Worm (Caenorhabditis elegans) whole organism, L2 larva: ENCODE data around the gene T05C1.2.

Experiments used
- C34F6.9 ChIP-seq: fragments of 150-350 bp; optimal IDR thresholded peaks from 2 replicates; lab custom pipeline; 2014; ENCODE audit warnings: missing biosample characterization, missing genetic modification characterization
- F13H6.1 ChIP-seq: sonication (generic microtip); optimal IDR thresholded peaks from 2 replicates; lab custom pipeline; 2016; ENCODE audit warnings: missing genetic modification characterization, missing compliant biosample characterization
- Y55F3AM.14 ChIP-seq: fragments of 200-800 bp; sonication (Bioruptor generic); optimal IDR thresholded peaks from 2 replicates; lab custom pipeline; 2018; ENCODE audit warnings: mild to moderate bottlenecking, missing genetic modification characterization, missing compliant biosample characterization
- ZK546.5 ChIP-seq: sonication (generic microtip); optimal IDR thresholded peaks from 2 replicates; lab custom pipeline; 2017; ENCODE audit warnings: missing biosample characterization, missing genetic modification characterization
- alr-1 ChIP-seq: fragments of 150-350 bp; optimal IDR thresholded peaks from 2 replicates; lab custom pipeline; 2014; ENCODE audit warnings: missing biosample characterization, missing genetic modification characterization
- aly-2 ChIP-seq: fragments of 150-350 bp; optimal IDR thresholded peaks from 2 replicates; lab custom pipeline; 2014; ENCODE audit warnings: missing biosample characterization, missing genetic modification characterization
- blmp-1 ChIP-seq: sonication (generic microtip); optimal IDR thresholded peaks from 2 replicates; lab custom pipeline; 2017; ENCODE audit warnings: missing genetic modification characterization, mild to moderate bottlenecking, missing compliant biosample characterization, antibody characterized with exemption, moderate library complexity; ENCODE audit not compliant: insufficient read depth
- ceh-16 ChIP-seq: fragments of 150-350 bp; optimal IDR thresholded peaks from 2 replicates; lab custom pipeline; 2014; ENCODE audit warnings: missing biosample characterization, missing genetic modification characterization
- ceh-82 ChIP-seq: fragments of 150-350 bp; optimal IDR thresholded peaks from 2 replicates; lab custom pipeline; 2014; ENCODE audit warnings: missing biosample characterization, missing genetic modification characterization
- dmd-4 ChIP-seq: sonication (generic microtip); optimal IDR thresholded peaks from 2 replicates; lab custom pipeline; 2017; ENCODE audit warnings: missing biosample characterization, missing genetic modification characterization
- elt-1 ChIP-seq: fragments of 150-350 bp; optimal IDR thresholded peaks from 2 replicates; lab custom pipeline; 2014; ENCODE audit warnings: missing biosample characterization, missing genetic modification characterization
- elt-3 ChIP-seq: sonication (generic microtip); optimal IDR thresholded peaks from 2 replicates; lab custom pipeline; 2017; ENCODE audit warnings: missing biosample characterization, missing genetic modification characterization
- fos-1 ChIP-seq: fragments of 150-350 bp; optimal IDR thresholded peaks from 2 replicates; lab custom pipeline; 2014; ENCODE audit warnings: missing biosample characterization, missing genetic modification characterization
- gmeb-1 ChIP-seq: fragments of 150-350 bp; optimal IDR thresholded peaks from 2 replicates; lab custom pipeline; 2014; ENCODE audit warnings: missing biosample characterization, missing genetic modification characterization
- lin-11 ChIP-seq: fragments of 150-350 bp; sonication (generic microtip); optimal IDR thresholded peaks from 2 replicates; lab custom pipeline; 2014; ENCODE audit warnings: missing biosample characterization, missing genetic modification characterization, inconsistent platforms, mixed read lengths
- lin-13 ChIP-seq: fragments of 150-350 bp; optimal IDR thresholded peaks from 2 replicates; lab custom pipeline; 2014; ENCODE audit warnings: missing biosample characterization, missing genetic modification reagents, missing genetic modification characterization
- mab-5 ChIP-seq: fragments of 150-350 bp; optimal IDR thresholded peaks from 2 replicates; lab custom pipeline; 2014; ENCODE audit warnings: missing biosample characterization, missing genetic modification characterization
- mbf-1 ChIP-seq: sonication (generic microtip); optimal IDR thresholded peaks from 2 replicates; lab custom pipeline; 2017; ENCODE audit warnings: missing biosample characterization, missing genetic modification characterization
- mdl-1 ChIP-seq, 2 experiments: fragments of 150-350 bp in 1 of 2; sonication (generic microtip) in 1 of 2; optimal IDR thresholded peaks; 2 replicates each; lab custom pipeline; 2017; ENCODE audit warnings: missing biosample characterization in 2 of 2, missing genetic modification characterization in 2 of 2
- nhr-10 ChIP-seq: sonication (generic microtip); optimal IDR thresholded peaks from 2 replicates; lab custom pipeline; 2017; ENCODE audit warnings: missing biosample characterization, missing genetic modification characterization
- nhr-11 ChIP-seq: fragments of 150-350 bp; optimal IDR thresholded peaks from 2 replicates; lab custom pipeline; 2014; ENCODE audit warnings: missing biosample characterization, missing genetic modification characterization
- nhr-12 ChIP-seq: fragments of 150-350 bp; optimal IDR thresholded peaks from 2 replicates; lab custom pipeline; 2014; ENCODE audit warnings: missing biosample characterization, missing genetic modification characterization
- nhr-21 ChIP-seq: fragments of 150-350 bp; optimal IDR thresholded peaks from 2 replicates; lab custom pipeline; 2014; ENCODE audit warnings: missing biosample characterization, missing genetic modification characterization
- nhr-237 ChIP-seq: fragments of 150-350 bp; optimal IDR thresholded peaks from 2 replicates; lab custom pipeline; 2014; ENCODE audit warnings: missing biosample characterization, missing genetic modification characterization
- nhr-25 ChIP-seq: fragments of 150-350 bp; sonication (generic microtip); optimal IDR thresholded peaks from 3 replicates; lab custom pipeline; 2014; ENCODE audit warnings: missing biosample characterization, missing genetic modification characterization
- nhr-6 ChIP-seq: fragments of 150-350 bp; optimal IDR thresholded peaks from 2 replicates; lab custom pipeline; 2014; ENCODE audit warnings: missing biosample characterization, missing genetic modification characterization
- peb-1 ChIP-seq: fragments of 150-350 bp; optimal IDR thresholded peaks from 2 replicates; lab custom pipeline; 2014; ENCODE audit warnings: missing biosample characterization, missing genetic modification characterization
- skn-1 ChIP-seq: sonication (generic microtip); optimal IDR thresholded peaks from 2 replicates; lab custom pipeline; 2017; ENCODE audit warnings: missing biosample characterization, missing genetic modification characterization
- sma-3 ChIP-seq: sonication (generic microtip); optimal IDR thresholded peaks from 2 replicates; lab custom pipeline; 2016; ENCODE audit warnings: missing genetic modification reagents, missing genetic modification characterization, missing compliant biosample characterization
- sma-9 ChIP-seq, 2 experiments: fragments of 150-350 bp in 1 of 2; sonication (generic microtip) in 1 of 2; optimal IDR thresholded peaks; 2 replicates each; lab custom pipeline; 2014 to 2016; ENCODE audit warnings: missing genetic modification characterization in 2 of 2, mild to moderate bottlenecking in 1 of 2, missing biosample characterization in 1 of 2, missing compliant biosample characterization in 1 of 2, missing genetic modification reagents in 1 of 2, moderate library complexity in 1 of 2
- snpc-4 ChIP-seq: fragments of 150-350 bp; optimal IDR thresholded peaks from 2 replicates; lab custom pipeline; 2014; ENCODE audit warnings: missing biosample characterization, missing genetic modification characterization
- unc-39 ChIP-seq: fragments of 150-350 bp; optimal IDR thresholded peaks from 2 replicates; lab custom pipeline; 2014; ENCODE audit warnings: missing biosample characterization, missing genetic modification characterization
- unc-55 ChIP-seq: fragments of 150-350 bp; sonication (generic microtip); optimal IDR thresholded peaks from 3 replicates; lab custom pipeline; 2014; ENCODE audit warnings: missing biosample characterization, missing genetic modification reagents, missing genetic modification characterization
- zag-1 ChIP-seq: fragments of 150-350 bp; optimal IDR thresholded peaks from 2 replicates; lab custom pipeline; 2014; ENCODE audit warnings: missing biosample characterization, missing genetic modification characterization
- ztf-1 ChIP-seq: fragments of 200-800 bp; sonication (Bioruptor generic); conservative IDR thresholded peaks from 2 replicates; pipeline ENCODE4 v1.3.6; 2022; ENCODE audit warnings: missing genetic modification characterization, missing compliant biosample characterization
- ztf-11 ChIP-seq: sonication (generic microtip); optimal IDR thresholded peaks from 2 replicates; lab custom pipeline; 2017; ENCODE audit warnings: missing biosample characterization, missing genetic modification characterization

Gene T05C1.2

DNA sequence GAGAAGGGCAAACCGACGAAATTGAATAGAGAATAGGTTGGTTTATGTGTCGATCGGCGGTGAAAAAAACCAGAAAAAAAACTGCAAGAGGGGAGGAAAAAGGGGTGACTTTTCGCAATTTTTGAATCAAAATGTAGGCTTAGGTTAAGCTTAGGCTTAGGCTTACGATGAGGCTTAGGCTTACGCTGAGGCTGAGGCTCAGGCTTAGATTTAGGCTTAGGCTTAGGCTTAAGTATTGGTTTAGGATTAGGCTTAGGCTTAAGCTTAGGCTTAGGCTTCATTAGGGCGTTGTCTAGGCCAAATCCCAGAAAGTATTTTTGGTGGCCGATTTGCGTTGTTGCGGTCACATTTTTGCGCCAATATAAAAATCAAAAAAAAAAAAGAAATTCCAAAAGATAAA, 27.1 kb downstream of the T05C1.2 start:
- TF ChIP-seq mbf-1 (tag; lab: Kevin White, UChicago) (no peak), sma-3 (GFP tag; lab: Kevin White, UChicago) (no peak), sma-9 (GFP tag; optimal IDR thresholded peaks at IDR 0.05; lab: Kevin White, UChicago) (no peak), sma-9 (tag; optimal IDR thresholded peaks at IDR 0.05; lab: Kevin White, UChicago) (no peak), fos-1 (no peak), ceh-82 (tag; lab: Kevin White, UChicago) (no peak), nhr-11 (tag; lab: Kevin White, UChicago) (no peak), blmp-1 (tag; lab: Kevin White, UChicago) (no peak)

DNA sequence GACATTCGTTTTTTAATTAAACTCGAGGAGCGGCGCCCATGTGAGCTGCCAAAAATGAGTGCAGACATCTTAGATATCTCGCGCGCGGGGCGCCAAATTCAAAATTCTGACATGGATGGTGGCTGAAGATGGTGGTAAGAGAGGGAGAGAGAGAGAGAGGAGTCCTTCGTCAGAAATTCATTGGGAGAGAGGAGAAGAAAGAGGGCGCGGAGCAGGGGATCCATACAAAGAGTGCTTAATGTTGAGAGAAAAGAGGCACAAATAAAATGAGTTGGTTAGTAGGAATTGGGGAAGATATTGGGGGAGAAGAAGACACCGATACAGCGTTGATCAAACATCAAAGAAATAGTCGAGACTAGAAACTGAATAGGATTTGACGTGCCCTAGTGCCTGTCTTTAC, 28.5 kb downstream of the T05C1.2 start:
- TF ChIP-seq nhr-10 (tag; lab: Kevin White, UChicago) (no peak), dmd-4 (tag; lab: Kevin White, UChicago) (no peak), elt-1 (tag; lab: Kevin White, UChicago) (no peak), alr-1 (no peak), ZK546.5 (tag; lab: Kevin White, UChicago) (no peak), unc-55 (peak; percentile 38), Y55F3AM.14 (no peak), C34F6.9 (peak; percentile 12), zag-1 (tag; lab: Kevin White, UChicago) (no peak), elt-3 (tag; lab: Kevin White, UChicago) (no peak), ztf-1 (no peak), nhr-6 (tag; lab: Kevin White, UChicago) (no peak), nhr-11 (tag; lab: Kevin White, UChicago) (no peak), lin-13 (GFP tag; lab: Kevin White, UChicago) (no peak), fos-1 (no peak)

DNA sequence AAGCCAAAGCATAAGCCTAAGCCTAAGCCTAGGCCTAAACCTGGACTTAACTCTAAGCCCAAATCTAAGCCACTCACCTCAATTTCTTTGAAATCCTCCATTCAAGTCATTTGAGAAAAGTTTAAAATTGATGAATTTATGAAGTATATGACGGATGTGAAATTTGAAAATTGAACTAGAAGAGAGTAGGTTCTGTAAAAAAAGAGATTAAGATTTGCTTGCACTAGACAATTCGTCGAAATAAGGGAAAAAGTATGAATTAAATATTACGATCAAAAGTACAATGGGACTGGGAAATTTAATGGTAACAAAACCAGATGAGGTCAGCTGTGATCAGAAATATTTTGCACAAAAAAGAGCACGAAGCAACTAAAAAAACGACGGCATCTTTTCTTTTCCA, 28.9 kb downstream of the T05C1.2 start, which contains the start of gene twk-2:
twk-2 (minus strand) TSS at position 101 of the 400 bp plus-strand sequence.
- TF ChIP-seq fos-1 = no peak
- TF ChIP-seq nhr-12 (tag; lab: Kevin White, UChicago) = no peak
- no peak for TF ChIP-seq gmeb-1 (tag; lab: Kevin White, UChicago)
- no peak for TF ChIP-seq ztf-11
- TF ChIP-seq F13H6.1 (tag; lab: Kevin White, UChicago) = no peak
- no peak for TF ChIP-seq C34F6.9
- TF ChIP-seq unc-55 = no peak
- TF ChIP-seq sma-3 (GFP tag; lab: Kevin White, UChicago) = no peak
- no peak for TF ChIP-seq zag-1 (tag; lab: Kevin White, UChicago)
- TF ChIP-seq nhr-21 (tag; lab: Kevin White, UChicago) = no peak
- no peak for TF ChIP-seq skn-1
- TF ChIP-seq mab-5 (tag; lab: Kevin White, UChicago) = no peak
- TF ChIP-seq aly-2 = no peak
- TF ChIP-seq ceh-82 (tag; lab: Kevin White, UChicago) = no peak
- TF ChIP-seq unc-39 = no peak
- TF ChIP-seq nhr-11 (tag; lab: Kevin White, UChicago) = no peak
- TF ChIP-seq nhr-25 (tag; lab: Kevin White, UChicago) = no peak
- TF ChIP-seq lin-11 (tag; lab: Kevin White, UChicago) = no peak

DNA sequence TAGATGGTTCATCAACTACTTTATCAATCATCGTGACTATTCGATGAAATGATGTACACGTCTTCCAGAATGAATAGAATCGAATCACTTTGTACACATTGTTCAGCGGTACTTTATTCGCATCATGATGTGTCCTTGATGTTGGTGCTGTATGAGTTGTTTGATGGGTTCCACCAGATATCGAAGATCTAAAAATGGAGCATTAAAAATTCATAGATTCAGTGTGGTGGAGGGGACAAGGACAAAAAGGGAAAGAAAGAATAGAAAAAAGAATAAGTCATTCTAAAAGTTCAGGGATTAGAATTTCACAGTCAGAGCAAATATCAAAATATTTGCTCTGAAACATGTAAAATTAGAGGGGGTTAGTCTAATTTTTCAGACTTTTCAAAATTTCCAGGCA, 37.1 kb downstream of the T05C1.2 start:
- TF ChIP-seq nhr-237 (tag; lab: Kevin White, UChicago) (no peak), mdl-1 (tag; optimal IDR thresholded peaks at IDR 0.05; lab: Kevin White, UChicago) (no peak), C34F6.9 (no peak), elt-1 (tag; lab: Kevin White, UChicago) (no peak), ceh-82 (tag; lab: Kevin White, UChicago) (no peak), ceh-16 (tag; lab: Kevin White, UChicago) (no peak), unc-55 (no peak), snpc-4 (tag; lab: Kevin White, UChicago) (no peak), mbf-1 (tag; lab: Kevin White, UChicago) (no peak), peb-1 (tag; lab: Kevin White, UChicago) (no peak)

DNA sequence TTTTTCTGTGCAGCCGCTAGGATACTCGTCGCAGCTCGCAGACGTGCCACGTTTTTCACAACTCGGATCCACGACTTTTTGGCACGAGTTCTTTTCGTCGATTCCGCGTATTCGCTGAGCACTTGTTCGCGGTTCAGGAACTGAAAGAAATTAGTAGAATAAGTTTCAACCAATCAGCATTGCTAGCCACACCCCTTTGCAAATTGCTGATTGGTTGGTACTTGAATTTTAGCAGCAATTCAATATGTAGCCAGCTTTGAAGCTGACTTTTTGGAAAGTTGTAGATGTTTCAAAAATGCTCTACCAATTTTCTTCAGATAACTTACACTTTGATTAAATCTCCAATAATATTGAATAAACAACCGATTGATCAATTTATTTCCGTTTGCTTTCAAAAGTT, 40.6 kb downstream of the T05C1.2 start:
- TF ChIP-seq mdl-1 (tag; optimal IDR thresholded peaks at IDR 0.05; lab: Kevin White, UChicago) = no peak
